Fruit fly (Drosophila melanogaster): ENCODE data around the gene Elp4.

Gene Elp4

dm6 chr2L:5496468-5497093 is 27.4 kb upstream of the Elp4 start:
- TF ChIP-seq Sin3A (optimal IDR thresholded peaks at IDR 0.05): no peak
- TF ChIP-seq psq (optimal IDR thresholded peaks at IDR 0.05): no peak
- no peak for TF ChIP-seq Myc (optimal IDR thresholded peaks at IDR 0.05)
- no peak for TF ChIP-seq ttk (optimal IDR thresholded peaks at IDR 0.05)
- TF ChIP-seq h (optimal IDR thresholded peaks at IDR 0.05): no peak
- TF ChIP-seq insv (optimal IDR thresholded peaks at IDR 0.05): no peak

- TF ChIP-seq h (optimal IDR thresholded peaks at IDR 0.05) (no peak), insv (optimal IDR thresholded peaks at IDR 0.05) (no peak), Myc (optimal IDR thresholded peaks at IDR 0.05) (no peak), psq (optimal IDR thresholded peaks at IDR 0.05) (no peak), ttk (optimal IDR thresholded peaks at IDR 0.05) (no peak), Sin3A (optimal IDR thresholded peaks at IDR 0.05) (no peak)
Measured at dm6 chr2L:5499458-5499857, 24.5 kb upstream of the Elp4 start.

- TF ChIP-seq insv (optimal IDR thresholded peaks at IDR 0.05) (no peak), ttk (optimal IDR thresholded peaks at IDR 0.05) (no peak), h (optimal IDR thresholded peaks at IDR 0.05) (no peak), Myc (optimal IDR thresholded peaks at IDR 0.05) (no peak), Sin3A (optimal IDR thresholded peaks at IDR 0.05) (no peak), psq (optimal IDR thresholded peaks at IDR 0.05) (no peak)
Measured at dm6 chr2L:5501335-5501734, 22.6 kb upstream of the Elp4 start.

dm6 chr2L:5502868-5503267 is 21.1 kb upstream of the Elp4 start:
- no peak for TF ChIP-seq h (optimal IDR thresholded peaks at IDR 0.05)
- TF ChIP-seq ttk (optimal IDR thresholded peaks at IDR 0.05): no peak
- no peak for TF ChIP-seq Myc (optimal IDR thresholded peaks at IDR 0.05)
- no peak for TF ChIP-seq psq (optimal IDR thresholded peaks at IDR 0.05)
- TF ChIP-seq Sin3A (optimal IDR thresholded peaks at IDR 0.05): no peak
- no peak for TF ChIP-seq insv (optimal IDR thresholded peaks at IDR 0.05)

- TF ChIP-seq psq (optimal IDR thresholded peaks at IDR 0.05) (no peak), Myc (optimal IDR thresholded peaks at IDR 0.05) (no peak)
Measured at dm6 chr2L:5505130-5505529, 18.8 kb upstream of the Elp4 start.

dm6 chr2L:5507082-5507481 is 16.9 kb upstream of the Elp4 start:
- TF ChIP-seq Sin3A (optimal IDR thresholded peaks at IDR 0.05): no peak
- no peak for TF ChIP-seq h (optimal IDR thresholded peaks at IDR 0.05)
- no peak for TF ChIP-seq Myc (optimal IDR thresholded peaks at IDR 0.05)
- TF ChIP-seq psq (optimal IDR thresholded peaks at IDR 0.05): no peak
- TF ChIP-seq ttk (optimal IDR thresholded peaks at IDR 0.05): no peak
- TF ChIP-seq insv (optimal IDR thresholded peaks at IDR 0.05): no peak

- TF ChIP-seq Myc (optimal IDR thresholded peaks at IDR 0.05): no peak
- TF ChIP-seq h (optimal IDR thresholded peaks at IDR 0.05): no peak
- no peak for TF ChIP-seq psq (optimal IDR thresholded peaks at IDR 0.05)
Measured at dm6 chr2L:5507823-5508438, 16.0 kb upstream of the Elp4 start.

dm6 chr2L:5514946-5515345 is 9.0 kb upstream of the Elp4 start:
- TF ChIP-seq h (optimal IDR thresholded peaks at IDR 0.05): no peak
- TF ChIP-seq psq (optimal IDR thresholded peaks at IDR 0.05): no peak
- no peak for TF ChIP-seq insv (optimal IDR thresholded peaks at IDR 0.05)
- no peak for TF ChIP-seq Myc (optimal IDR thresholded peaks at IDR 0.05)
- no peak for TF ChIP-seq Sin3A (optimal IDR thresholded peaks at IDR 0.05)

dm6 chr2L:5517393-5517792 is 6.5 kb upstream of the Elp4 start, which contains the start of gene CG14020:
CG14020 (plus strand) TSS chr2L:5517737.
- no peak for TF ChIP-seq h (optimal IDR thresholded peaks at IDR 0.05)
- TF ChIP-seq Sin3A (optimal IDR thresholded peaks at IDR 0.05): no peak
- TF ChIP-seq psq (optimal IDR thresholded peaks at IDR 0.05): no peak
- TF ChIP-seq ttk (optimal IDR thresholded peaks at IDR 0.05): no peak
- no peak for TF ChIP-seq insv (optimal IDR thresholded peaks at IDR 0.05)

dm6 chr2L:5519846-5520384 is 4.0 kb upstream of the Elp4 start, which contains the start of the genes CG7382 and cl:
CG7382 (minus strand) TSS chr2L:5519896.
cl (plus strand) TSS chr2L:5520135.
- no peak for TF ChIP-seq h (optimal IDR thresholded peaks at IDR 0.05)
- TF ChIP-seq ttk (optimal IDR thresholded peaks at IDR 0.05): no peak
- no peak for TF ChIP-seq Myc (optimal IDR thresholded peaks at IDR 0.05)
- TF ChIP-seq psq (optimal IDR thresholded peaks at IDR 0.05): no peak
- TF ChIP-seq insv (optimal IDR thresholded peaks at IDR 0.05): no peak
- TF ChIP-seq Sin3A (optimal IDR thresholded peaks at IDR 0.05): no peak

- no peak for TF ChIP-seq Sin3A (optimal IDR thresholded peaks at IDR 0.05)
- no peak for TF ChIP-seq Myc (optimal IDR thresholded peaks at IDR 0.05)
- TF ChIP-seq insv (optimal IDR thresholded peaks at IDR 0.05): no peak
- no peak for TF ChIP-seq h (optimal IDR thresholded peaks at IDR 0.05)
- TF ChIP-seq ttk (optimal IDR thresholded peaks at IDR 0.05): no peak
- TF ChIP-seq psq (optimal IDR thresholded peaks at IDR 0.05): no peak
Measured at dm6 chr2L:5520757-5521156, 3.2 kb upstream of the Elp4 start.

dm6 chr2L:5525723-5526122 is 1.8 kb downstream of the Elp4 start, which contains the start of gene Cap-D3:
Cap-D3 (plus strand) TSS chr2L:5525905.
- TF ChIP-seq h (optimal IDR thresholded peaks at IDR 0.05) (no peak), psq (optimal IDR thresholded peaks at IDR 0.05) (no peak), insv (optimal IDR thresholded peaks at IDR 0.05) (no peak), Myc (optimal IDR thresholded peaks at IDR 0.05) (no peak), ttk (optimal IDR thresholded peaks at IDR 0.05) (no peak), Sin3A (optimal IDR thresholded peaks at IDR 0.05) (no peak)

- no peak for TF ChIP-seq psq (optimal IDR thresholded peaks at IDR 0.05)
- TF ChIP-seq insv (optimal IDR thresholded peaks at IDR 0.05): no peak
- no peak for TF ChIP-seq ttk (optimal IDR thresholded peaks at IDR 0.05)
- no peak for TF ChIP-seq h (optimal IDR thresholded peaks at IDR 0.05)
- no peak for TF ChIP-seq Myc (optimal IDR thresholded peaks at IDR 0.05)
- no peak for TF ChIP-seq Sin3A (optimal IDR thresholded peaks at IDR 0.05)
Measured at dm6 chr2L:5526738-5527137, 2.8 kb downstream of the Elp4 start, which contains the start of gene Cox11. Cox11 (plus strand) TSS chr2L:5526957.

Data from Kc167 (cell line).